Fruit fly (Drosophila melanogaster) whole organism, prepupa: ENCODE data around the gene Rlb1.

ENCODE experiments used
- CG8119 ChIP-seq: fragments of 200-800 bp; sonication (Bioruptor generic); IDR thresholded peaks from 3 replicates; pipeline ENCODE4 v1.3.6; 2022; ENCODE audit warnings: missing biosample characterization, missing genetic modification characterization
- Eip93F ChIP-seq: fragments of 200-800 bp; sonication (Bioruptor generic); optimal IDR thresholded peaks from 2 replicates; lab custom pipeline; 2016; ENCODE audit warnings: missing biosample characterization, mild to moderate bottlenecking, missing genetic modification characterization
- fd59A ChIP-seq: fragments of 200-800 bp; sonication (Bioruptor generic); optimal IDR thresholded peaks from 2 replicates; lab custom pipeline; 2017; ENCODE audit warnings: missing biosample characterization, mild to moderate bottlenecking, missing genetic modification characterization, missing genetic modification reagents
- fkh ChIP-seq: fragments of 200-800 bp; sonication (Bioruptor generic); optimal IDR thresholded peaks from 3 replicates; lab custom pipeline; 2017; ENCODE audit warnings: missing biosample characterization, mild to moderate bottlenecking, missing genetic modification characterization, moderate library complexity

dm6 chr3R:9480396-9480795 is 32.7 kb upstream of the Rlb1 start:
- no peak for TF ChIP-seq Eip93F (GFP tag; lab: Kevin White, UChicago)
- peak; percentile 76 for TF ChIP-seq CG8119 (GFP tag; lab: Robert Waterston, UW)
- TF ChIP-seq fd59A, result no peak
- no peak for TF ChIP-seq fkh (GFP tag; lab: Kevin White, UChicago)
